Fruit fly (Drosophila melanogaster) whole organism, embryonic: ENCODE results near the gene CG31675.

Experiments
- Antp ChIP-seq: fragments of 200-800 bp; sonication (Bioruptor generic); optimal IDR thresholded peaks from 3 replicates; lab custom pipeline; 2016; ENCODE audit warnings: missing biosample characterization, missing genetic modification characterization
- B-H2 ChIP-seq: fragments of 200-800 bp; sonication (Bioruptor generic); optimal IDR thresholded peaks from 2 replicates; lab custom pipeline; 2018; ENCODE audit warnings: missing biosample characterization, mild to moderate bottlenecking, missing genetic modification characterization
- BEAF-32 ChIP-seq: fragments of 200-800 bp; sonication (Bioruptor generic); optimal IDR thresholded peaks from 3 replicates; lab custom pipeline; 2017; ENCODE audit warnings: missing biosample characterization, missing genetic modification characterization, mild to moderate bottlenecking, moderate library complexity, missing genetic modification reagents
- Blimp-1 ChIP-seq: fragments of 200-800 bp; sonication (Bioruptor generic); optimal IDR thresholded peaks from 3 replicates; lab custom pipeline; 2018; ENCODE audit warnings: missing biosample characterization, missing genetic modification characterization, mild to moderate bottlenecking, moderate library complexity, missing genetic modification reagents
- C15 ChIP-seq: fragments of 200-800 bp; sonication (Bioruptor generic); IDR thresholded peaks from 3 replicates; pipeline ENCODE4 v1.3.6; 2022; ENCODE audit warnings: missing biosample characterization, missing genetic modification characterization
- CG10654 ChIP-seq: fragments of 200-800 bp; sonication (Bioruptor generic); optimal IDR thresholded peaks from 2 replicates; lab custom pipeline; 2016; ENCODE audit warnings: missing biosample characterization, missing genetic modification characterization
- CG12236 ChIP-seq: fragments of 200-800 bp; sonication (Bioruptor generic); optimal IDR thresholded peaks from 2 replicates; lab custom pipeline; 2016; ENCODE audit warnings: missing biosample characterization, missing genetic modification characterization
- CG12769 ChIP-seq: fragments of 200-800 bp; sonication (Bioruptor generic); optimal IDR thresholded peaks from 2 replicates; lab custom pipeline; 2019; ENCODE audit warnings: missing biosample characterization, mild to moderate bottlenecking, missing genetic modification characterization, moderate library complexity
- CG13624 ChIP-seq: fragments of 200-800 bp; sonication (Bioruptor generic); optimal IDR thresholded peaks from 2 replicates; lab custom pipeline; 2016; ENCODE audit warnings: missing biosample characterization, missing genetic modification characterization
- CG15479 ChIP-seq: fragments of 200-800 bp; sonication (Bioruptor generic); optimal IDR thresholded peaks from 3 replicates; lab custom pipeline; 2019; ENCODE audit warnings: missing biosample characterization, mild to moderate bottlenecking, missing genetic modification characterization, moderate library complexity
- CG18599 ChIP-seq: fragments of 200-800 bp; sonication (Bioruptor generic); optimal IDR thresholded peaks from 3 replicates; lab custom pipeline; 2017; ENCODE audit warnings: missing biosample characterization, missing genetic modification characterization, mild to moderate bottlenecking, moderate library complexity, missing genetic modification reagents
- CG2129 ChIP-seq: fragments of 200-800 bp; sonication (Bioruptor generic); IDR thresholded peaks from 2 replicates; pipeline ENCODE4 v1.3.6; 2022; ENCODE audit warnings: missing biosample characterization, missing genetic modification characterization; ENCODE audit not compliant: partially characterized antibody
- CG3407 ChIP-seq: fragments of 200-800 bp; sonication (Bioruptor generic); optimal IDR thresholded peaks from 2 replicates; lab custom pipeline; 2018; ENCODE audit warnings: missing biosample characterization, mild to moderate bottlenecking, missing genetic modification characterization
- CG34376 ChIP-seq: fragments of 200-800 bp; sonication (Bioruptor generic); optimal IDR thresholded peaks from 2 replicates; lab custom pipeline; 2018; ENCODE audit warnings: missing biosample characterization, mild to moderate bottlenecking, missing genetic modification characterization
- D19A ChIP-seq: fragments of 200-800 bp; optimal IDR thresholded peaks from 3 replicates; lab custom pipeline; 2019; ENCODE audit warnings: missing biosample characterization, mild to moderate bottlenecking, missing genetic modification characterization, moderate library complexity
- D19B ChIP-seq: fragments of 200-800 bp; sonication (Bioruptor generic); optimal IDR thresholded peaks from 2 replicates; lab custom pipeline; 2017; ENCODE audit warnings: missing biosample characterization, mild to moderate bottlenecking, missing genetic modification characterization
- Eip74EF ChIP-seq, 2 experiments: fragments of 200-800 bp in 1 of 2; fragments of >200 bp in 1 of 2; sonication (Bioruptor generic) in 1 of 2; optimal IDR thresholded peaks; 2 replicates each; lab custom pipeline; 2017 to 2019; ENCODE audit warnings: missing biosample characterization in 2 of 2, missing genetic modification characterization in 2 of 2, mild to moderate bottlenecking in 1 of 2, moderate library complexity in 1 of 2
- Ets65A ChIP-seq: fragments of 200-800 bp; sonication (Bioruptor generic); peaks from one replicate; lab custom pipeline; 2016; ENCODE audit warnings: missing biosample characterization, missing genetic modification characterization
- GATAe ChIP-seq: fragments of 200-800 bp; sonication (Bioruptor generic); conservative IDR thresholded peaks from 2 replicates; pipeline ENCODE4 v1.3.6; 2022; ENCODE audit warnings: missing biosample characterization, missing genetic modification characterization
- Gsc ChIP-seq: fragments of 200-800 bp; sonication (Bioruptor generic); IDR thresholded peaks from 2 replicates; pipeline ENCODE4 v1.3.6; 2022; ENCODE audit warnings: missing biosample characterization, missing genetic modification characterization
- HmgD ChIP-seq: fragments of 200-800 bp; sonication (Bioruptor generic); optimal IDR thresholded peaks from 3 replicates; lab custom pipeline; 2016; ENCODE audit warnings: missing biosample characterization, missing genetic modification characterization
- Hmr ChIP-seq: fragments of 200-800 bp; sonication (Bioruptor generic); optimal IDR thresholded peaks from 3 replicates; lab custom pipeline; 2017; ENCODE audit warnings: mild to moderate bottlenecking, missing biosample characterization, missing genetic modification reagents, missing genetic modification characterization
- Hr78 ChIP-seq, 2 experiments: fragments of 200-800 bp in 1 of 2; fragments of >200 bp in 1 of 2; sonication (Bioruptor generic) in 1 of 2; optimal IDR thresholded peaks; 2 replicates each; lab custom pipeline; 2017 to 2019; ENCODE audit warnings: missing biosample characterization in 2 of 2, missing genetic modification characterization in 2 of 2, mild to moderate bottlenecking in 1 of 2, moderate library complexity in 1 of 2
- MESR4 ChIP-seq: fragments of 200-800 bp; sonication (Bioruptor generic); optimal IDR thresholded peaks from 2 replicates; lab custom pipeline; 2018; ENCODE audit warnings: missing biosample characterization, mild to moderate bottlenecking, missing genetic modification characterization, moderate library complexity
- MTF-1 ChIP-seq: fragments of 200-800 bp; sonication (Bioruptor generic); optimal IDR thresholded peaks from 2 replicates; lab custom pipeline; 2018; ENCODE audit warnings: missing biosample characterization, mild to moderate bottlenecking, missing genetic modification characterization, borderline replicate concordance
- Max ChIP-seq: fragments of 200-800 bp; sonication (Bioruptor generic); optimal IDR thresholded peaks from 2 replicates; lab custom pipeline; 2016; ENCODE audit warnings: missing biosample characterization, mild to moderate bottlenecking, missing genetic modification characterization
- Med ChIP-seq: fragments of 200-800 bp; sonication (Bioruptor generic); peaks from one replicate; lab custom pipeline; 2016; ENCODE audit warnings: missing biosample characterization, missing genetic modification characterization, mild to moderate bottlenecking, inconsistent platforms, moderate library complexity
- Meics ChIP-seq: fragments of 200-800 bp; sonication (Bioruptor generic); optimal IDR thresholded peaks from 2 replicates; lab custom pipeline; 2017; ENCODE audit warnings: missing biosample characterization, mild to moderate bottlenecking, missing genetic modification characterization
- Oaz ChIP-seq: fragments of 200-800 bp; sonication (Bioruptor generic); IDR thresholded peaks from 2 replicates; pipeline ENCODE4 v1.3.6; 2022; ENCODE audit warnings: missing biosample characterization, missing genetic modification characterization
- Opbp ChIP-seq: fragments of 200-800 bp; sonication (Bioruptor generic); IDR thresholded peaks from 3 replicates; pipeline ENCODE4 v1.3.6; 2022; ENCODE audit warnings: missing biosample characterization, missing genetic modification characterization; ENCODE audit not compliant: partially characterized antibody
- Pdp1 ChIP-seq, 2 experiments: fragments of 200-800 bp; sonication (Bioruptor generic); optimal IDR thresholded peaks; 3 replicates each; lab custom pipeline; 2016; ENCODE audit warnings: missing biosample characterization in 2 of 2, missing genetic modification characterization in 2 of 2, mild to moderate bottlenecking in 1 of 2, moderate library complexity in 1 of 2
- Sox102F ChIP-seq: fragments of 200-800 bp; sonication (Bioruptor generic); optimal IDR thresholded peaks from 2 replicates; lab custom pipeline; 2018; ENCODE audit warnings: missing biosample characterization, mild to moderate bottlenecking, missing genetic modification characterization, moderate library complexity
- YL-1 ChIP-seq: fragments of 200-800 bp; sonication (Bioruptor generic); optimal IDR thresholded peaks from 3 replicates; lab custom pipeline; 2017; ENCODE audit warnings: missing biosample characterization, mild to moderate bottlenecking, missing genetic modification characterization
- abd-A ChIP-seq: fragments of 200-800 bp; sonication (Bioruptor generic); optimal IDR thresholded peaks from 3 replicates; lab custom pipeline; 2019; ENCODE audit warnings: missing biosample characterization, mild to moderate bottlenecking, missing genetic modification characterization, moderate library complexity
- fu2 ChIP-seq: fragments of 200-800 bp; sonication (Bioruptor generic); optimal IDR thresholded peaks from 2 replicates; lab custom pipeline; 2016; ENCODE audit warnings: missing biosample characterization, missing genetic modification characterization
- gem ChIP-seq: fragments of 200-800 bp; sonication (Bioruptor generic); optimal IDR thresholded peaks from 2 replicates; lab custom pipeline; 2019; ENCODE audit warnings: missing biosample characterization, mild to moderate bottlenecking, missing genetic modification characterization, moderate library complexity
- luna ChIP-seq: fragments of 200-800 bp; sonication (Bioruptor generic); optimal IDR thresholded peaks from 2 replicates; lab custom pipeline; 2016; ENCODE audit warnings: missing biosample characterization, missing genetic modification characterization
- mld ChIP-seq: fragments of 200-800 bp; sonication (Bioruptor generic); IDR thresholded peaks from 3 replicates; pipeline ENCODE4 v1.3.6; 2022; ENCODE audit warnings: missing biosample characterization, missing genetic modification characterization; ENCODE audit not compliant: partially characterized antibody
- nom ChIP-seq: fragments of 200-800 bp; sonication (Bioruptor generic); optimal IDR thresholded peaks from 2 replicates; lab custom pipeline; 2017; ENCODE audit warnings: missing biosample characterization, missing genetic modification characterization, mild to moderate bottlenecking, moderate library complexity, missing genetic modification reagents
- pb ChIP-seq: fragments of 200-800 bp; sonication (Bioruptor generic); optimal IDR thresholded peaks from 3 replicates; lab custom pipeline; 2016; ENCODE audit warnings: missing biosample characterization, missing genetic modification characterization
- pho ChIP-seq: fragments of 200-800 bp; sonication (Bioruptor generic); optimal IDR thresholded peaks from 2 replicates; lab custom pipeline; 2016; ENCODE audit warnings: missing biosample characterization, missing genetic modification characterization
- ro ChIP-seq: fragments of 200-800 bp; sonication (Bioruptor generic); IDR thresholded peaks from 2 replicates; pipeline ENCODE4 v1.3.6; 2022; ENCODE audit warnings: missing biosample characterization, missing genetic modification characterization
- sens ChIP-seq: fragments of 200-800 bp; sonication (Bioruptor generic); peaks from one replicate; lab custom pipeline; 2016; ENCODE audit warnings: missing biosample characterization, missing genetic modification characterization
- shn ChIP-seq: fragments of 200-800 bp; sonication (Bioruptor generic); optimal IDR thresholded peaks from 3 replicates; lab custom pipeline; 2016; ENCODE audit warnings: missing biosample characterization, missing genetic modification characterization
- sim ChIP-seq: fragments of 200-800 bp; sonication (Bioruptor generic); IDR thresholded peaks from 2 replicates; pipeline ENCODE4 v1.3.6; 2022; ENCODE audit warnings: missing biosample characterization, missing genetic modification characterization
- vvl ChIP-seq: fragments of 200-800 bp; sonication (Bioruptor generic); IDR thresholded peaks from 2 replicates; pipeline ENCODE4 v1.3.6; 2022; ENCODE audit warnings: missing biosample characterization, missing genetic modification characterization

The CG31675 gene

DNA sequence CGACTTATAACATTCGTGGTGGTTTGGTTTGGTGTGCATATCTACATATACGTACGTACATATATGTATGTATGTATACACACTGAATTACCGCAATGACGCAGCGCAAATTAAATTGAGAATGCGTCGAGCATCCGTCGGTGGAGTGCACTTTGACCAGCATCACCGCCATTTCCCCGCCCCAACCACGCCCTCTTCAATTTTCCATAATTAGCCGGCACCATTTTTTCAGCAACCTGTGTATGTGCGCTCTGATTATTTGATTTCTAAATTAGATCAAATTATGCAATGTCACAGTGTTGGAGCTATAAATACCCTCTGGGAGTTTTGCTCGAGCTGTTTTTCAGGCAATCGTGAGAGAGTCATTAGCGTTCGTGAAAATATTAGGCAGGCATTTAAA is 10.5 kb downstream of the CG31675 start:
- TF ChIP-seq vvl = 0 out of 2 replicates have a peak, but pooled peaks have one; percentile 19
- TF ChIP-seq Med (GFP tag; lab: Kevin White, UChicago) = peak; percentile 18
- peak; percentile 60 for TF ChIP-seq nom (GFP tag; lab: Kevin White, UChicago)
- peak in 1 of 2 experiments; percentile 49 for TF ChIP-seq Pdp1 (GFP tag; optimal IDR thresholded peaks at IDR 0.05; lab: Kevin White, UChicago)
- TF ChIP-seq C15 (GFP tag; lab: Robert Waterston, UW) = no peak
- TF ChIP-seq Blimp-1 (GFP tag; lab: Kevin White, UChicago) = no peak
- TF ChIP-seq HmgD (GFP tag; lab: Kevin White, UChicago) = no peak
- TF ChIP-seq, all 482 proteins: peak for 4

- peak; percentile 75 for TF ChIP-seq Ets65A (GFP tag; lab: Kevin White, UChicago)
- TF ChIP-seq D19B = no peak
- TF ChIP-seq gem (tag; lab: Kevin White, UChicago) = peak; percentile 69
- TF ChIP-seq CG34376 (GFP tag; lab: Kevin White, UChicago) = peak; percentile 44
- peak; percentile 44 for TF ChIP-seq CG15479 (GFP tag; lab: Kevin White, UChicago)
- TF ChIP-seq B-H2 = no peak
- TF ChIP-seq Hr78 (GFP tag; optimal IDR thresholded peaks at IDR 0.05; lab: Kevin White, UChicago) = peak in 1 of 2 experiments; percentile 10
- peak in 1 of 2 experiments; percentile 15 for TF ChIP-seq Eip74EF (GFP tag; optimal IDR thresholded peaks at IDR 0.05; lab: Kevin White, UChicago)
- TF ChIP-seq Med (GFP tag; lab: Kevin White, UChicago) = peak; percentile 32
- no peak for TF ChIP-seq MTF-1 (GFP tag; lab: Kevin White, UChicago)
- TF ChIP-seq sens (GFP tag; lab: Kevin White, UChicago) = peak; percentile 2
- TF ChIP-seq Sox102F (GFP tag; lab: Kevin White, UChicago) = no peak
Measured at dm6 chr2L:20878463-20878862, 10.9 kb downstream of the CG31675 start.

DNA sequence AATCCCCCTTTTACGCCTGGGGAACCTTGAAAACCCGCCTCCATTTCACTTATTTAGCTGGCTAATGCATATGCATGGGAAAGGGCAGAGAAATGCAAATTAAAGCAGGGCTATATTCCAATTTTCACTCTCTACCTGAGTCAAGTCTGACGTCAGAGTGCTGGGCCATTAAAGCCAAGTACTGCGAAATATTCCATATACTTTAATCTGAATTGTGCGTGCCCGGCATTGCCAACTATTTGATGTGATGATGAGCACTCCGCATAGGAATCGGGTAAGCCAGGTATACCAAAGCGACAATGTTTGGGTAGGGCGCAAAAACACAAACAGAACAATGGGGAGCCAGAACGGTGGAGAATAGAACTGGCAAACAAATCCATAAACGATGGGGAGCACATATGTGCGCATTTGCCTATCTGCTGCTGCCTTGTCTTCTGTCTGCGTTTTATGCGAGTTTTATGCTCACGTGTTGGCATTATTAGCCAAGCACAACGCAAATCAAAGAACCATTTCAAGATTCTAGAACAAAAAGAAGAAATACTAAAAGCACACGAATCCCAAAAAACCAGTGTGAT is 12.1 kb downstream of the CG31675 start:
- TF ChIP-seq MESR4 (GFP tag; lab: Kevin White, UChicago) = no peak
- TF ChIP-seq YL-1 (GFP tag; lab: Kevin White, UChicago) = no peak
- TF ChIP-seq luna = no peak
- no peak for TF ChIP-seq CG12236
- TF ChIP-seq Opbp (GFP tag; lab: Robert Waterston, UW) = no peak
- TF ChIP-seq BEAF-32 = no peak
- TF ChIP-seq ro = no peak
- TF ChIP-seq CG13624 (GFP tag; lab: Kevin White, UChicago) = peak; percentile 35
- TF ChIP-seq pb = no peak
- no peak for TF ChIP-seq mld (GFP tag; lab: Robert Waterston, UW)
- TF ChIP-seq Med (GFP tag; lab: Kevin White, UChicago) = peak; percentile 67
- TF ChIP-seq nom (GFP tag; lab: Kevin White, UChicago) = no peak
- no peak for TF ChIP-seq GATAe (GFP tag; lab: Robert Waterston, UW)
- TF ChIP-seq Oaz = no peak
- TF ChIP-seq Gsc (GFP tag; lab: Robert Waterston, UW) = no peak
- TF ChIP-seq D19A = no peak
- no peak for TF ChIP-seq Meics (GFP tag; lab: Kevin White, UChicago)
- no peak for TF ChIP-seq CG2129
- peak; percentile 58 for TF ChIP-seq CG12769 (tag; lab: Kevin White, UChicago)
- peak; percentile 12 for TF ChIP-seq CG18599 (GFP tag; lab: Kevin White, UChicago)
- TF ChIP-seq Hmr = peak; percentile 3
- no peak for TF ChIP-seq CG3407 (GFP tag; lab: Kevin White, UChicago)
- no peak for TF ChIP-seq sim
- peak; percentile 44 for TF ChIP-seq abd-A (tag; lab: Kevin White, UChicago)
- no peak for TF ChIP-seq fu2 (GFP tag; lab: Kevin White, UChicago)
- TF ChIP-seq Max (GFP tag; lab: Kevin White, UChicago) = no peak
- TF ChIP-seq pho = no peak
- TF ChIP-seq CG10654 = no peak
- no peak for TF ChIP-seq shn (GFP tag; lab: Kevin White, UChicago)
- no peak for TF ChIP-seq Antp (GFP tag; lab: Kevin White, UChicago)
